Fruit fly (Drosophila melanogaster): ENCODE data around the gene t-cup.
A peak's percentile ranks its signal among the peaks of the same experiment; 100 is the strongest.

The t-cup gene

dm6 chr2L:12507338-12508053 is 10.4 kb upstream of the t-cup start, which contains the start of gene CG43051 (continued):
- TF ChIP-seq CG15479 (GFP tag; optimal IDR thresholded peaks at IDR 0.05): peak; percentile 13
- no peak for TF ChIP-seq zfh2 (GFP tag; optimal IDR thresholded peaks at IDR 0.05)
- no peak for TF ChIP-seq CG4282 (GFP tag; optimal IDR thresholded peaks at IDR 0.05)
- no peak for TF ChIP-seq slp2 (GFP tag; optimal IDR thresholded peaks at IDR 0.05)
- no peak for TF ChIP-seq HLHmδ (GFP tag; optimal IDR thresholded peaks at IDR 0.05)
- no peak for TF ChIP-seq Dfd (GFP tag; optimal IDR thresholded peaks at IDR 0.05)
- TF ChIP-seq CG11398 (GFP tag; optimal IDR thresholded peaks at IDR 0.05): no peak
- TF ChIP-seq pum (GFP tag; optimal IDR thresholded peaks at IDR 0.05): no peak
- TF ChIP-seq CG17328 (GFP tag; IDR thresholded peaks at IDR 0.05): no peak
- no peak for TF ChIP-seq luna (GFP tag; optimal IDR thresholded peaks at IDR 0.05)
- TF ChIP-seq BtbVII (GFP tag; optimal IDR thresholded peaks at IDR 0.05): peak; percentile 16
- TF ChIP-seq CG32532 (GFP tag; IDR thresholded peaks at IDR 0.05): peak; percentile 53; the same call in 1 of the 2 replicates
- no peak for TF ChIP-seq zfh1 (GFP tag; IDR thresholded peaks at IDR 0.05)
- TF ChIP-seq CG9437 (GFP tag; optimal IDR thresholded peaks at IDR 0.05): no peak
- no peak for TF ChIP-seq crp (GFP tag; optimal IDR thresholded peaks at IDR 0.05)
- no peak for TF ChIP-seq ken (GFP tag; IDR thresholded peaks at IDR 0.05)
- no peak for TF ChIP-seq Hmr (GFP tag; optimal IDR thresholded peaks at IDR 0.05)
- no peak for TF ChIP-seq CG12236 (GFP tag; optimal IDR thresholded peaks at IDR 0.05)
- TF ChIP-seq corto (GFP tag; optimal IDR thresholded peaks at IDR 0.05): no peak
- TF ChIP-seq CG4854 (GFP tag; optimal IDR thresholded peaks at IDR 0.05): no peak
- TF ChIP-seq trem (tag; optimal IDR thresholded peaks at IDR 0.05): no peak
- no peak for TF ChIP-seq Hr51 (GFP tag; optimal IDR thresholded peaks at IDR 0.05)
- TF ChIP-seq CG5953 (GFP tag; IDR thresholded peaks at IDR 0.05): 0 out of 2 replicates have a peak, but pooled peaks have one; percentile 14
- no peak for TF ChIP-seq Kr (GFP tag; optimal IDR thresholded peaks at IDR 0.05)
- no peak for TF ChIP-seq CG9609 (GFP tag; optimal IDR thresholded peaks at IDR 0.05)
- no peak for TF ChIP-seq CG6654 (GFP tag; optimal IDR thresholded peaks at IDR 0.05)
- peak; percentile 91 for TF ChIP-seq CG4360 (GFP tag; IDR thresholded peaks at IDR 0.05)
- TF ChIP-seq dysf (GFP tag; IDR thresholded peaks at IDR 0.05): no peak
- no peak for TF ChIP-seq CG11723 (GFP tag; optimal IDR thresholded peaks at IDR 0.05)
- peak; percentile 6 for TF ChIP-seq Nf-YC (tag; optimal IDR thresholded peaks at IDR 0.05)
- no peak for TF ChIP-seq CG6272 (GFP tag; IDR thresholded peaks at IDR 0.05)
- no peak for TF ChIP-seq Lhr (GFP tag; optimal IDR thresholded peaks at IDR 0.05)
- TF ChIP-seq zen (tag; optimal IDR thresholded peaks at IDR 0.05): no peak
- TF ChIP-seq yki (optimal IDR thresholded peaks at IDR 0.05): peak; percentile 89
- no peak for TF ChIP-seq CG6175 (GFP tag; IDR thresholded peaks at IDR 0.05)
- peak; percentile 14; the same call in 1 of the 2 replicates for TF ChIP-seq CG14014 (GFP tag; IDR thresholded peaks at IDR 0.05)
- TF ChIP-seq CG7745 (tag; optimal IDR thresholded peaks at IDR 0.05): no peak
- no peak for TF ChIP-seq CoRest (tag; optimal IDR thresholded peaks at IDR 0.05)
- no peak for TF ChIP-seq zen2 (GFP tag; IDR thresholded peaks at IDR 0.05; ENCODE audit: partially characterized antibody)
- TF ChIP-seq fd96Cb (tag; optimal IDR thresholded peaks at IDR 0.05): no peak
- TF ChIP-seq CG8089 (GFP tag; optimal IDR thresholded peaks at IDR 0.05): peak; percentile 8
- no peak for TF ChIP-seq CG4424 (GFP tag; optimal IDR thresholded peaks at IDR 0.05)
- TF ChIP-seq mam (GFP tag; optimal IDR thresholded peaks at IDR 0.05): no peak
- no peak for TF ChIP-seq CG2712 (tag; optimal IDR thresholded peaks at IDR 0.05)
- no peak for TF ChIP-seq Ptx1 (GFP tag; IDR thresholded peaks at IDR 0.05)
- TF ChIP-seq sd (tag; optimal IDR thresholded peaks at IDR 0.05): no peak
- TF ChIP-seq sr (GFP tag; IDR thresholded peaks at IDR 0.05): no peak
- no peak for TF ChIP-seq kni (GFP tag; optimal IDR thresholded peaks at IDR 0.05)
- no peak for TF ChIP-seq CG8290 (GFP tag; optimal IDR thresholded peaks at IDR 0.05)
- TF ChIP-seq CG8290 (tag; optimal IDR thresholded peaks at IDR 0.05): peak in 1 of 2 experiments; percentile 3
- TF ChIP-seq Ets97D (GFP tag; optimal IDR thresholded peaks at IDR 0.05): no peak
